Worm (Caenorhabditis elegans) whole organism, midembryonic: ENCODE results near the gene aakb-1.

Experiments
- T22C8.4 ChIP-seq: fragments of 200-800 bp; sonication (Bioruptor generic); IDR thresholded peaks from 2 replicates; pipeline ENCODE4 v1.3.6; 2022; ENCODE audit warnings: missing genetic modification characterization, missing compliant biosample characterization
- cog-1 ChIP-seq: sonication (generic microtip); optimal IDR thresholded peaks from 2 replicates; lab custom pipeline; 2016; ENCODE audit warnings: missing genetic modification characterization, missing compliant biosample characterization
- flt-1 ChIP-seq: fragments of 200-800 bp; sonication (Bioruptor generic); IDR thresholded peaks from 2 replicates; pipeline ENCODE4 v1.3.6; 2022; ENCODE audit warnings: missing genetic modification characterization, missing compliant biosample characterization
- klf-2 ChIP-seq: fragments of 200-800 bp; sonication (Bioruptor generic); conservative IDR thresholded peaks from 2 replicates; pipeline ENCODE4 v1.3.6; 2022; ENCODE audit warnings: missing genetic modification reagents, missing genetic modification characterization, missing compliant biosample characterization
- med-1 ChIP-seq: sonication (generic microtip); optimal IDR thresholded peaks from 2 replicates; lab custom pipeline; 2017; ENCODE audit warnings: missing genetic modification characterization, mild to moderate bottlenecking, missing compliant biosample characterization, antibody characterized with exemption, missing genetic modification reagents; ENCODE audit not compliant: insufficient read depth
- ref-1 ChIP-seq: fragments of 200-800 bp; sonication (Bioruptor generic); conservative IDR thresholded peaks from 2 replicates; pipeline ENCODE4 v1.3.6; 2022; ENCODE audit warnings: missing genetic modification reagents, missing genetic modification characterization, missing compliant biosample characterization
- tab-1 ChIP-seq: fragments of 200-800 bp; sonication (Bioruptor generic); IDR thresholded peaks from 2 replicates; pipeline ENCODE4 v1.3.6; 2022; ENCODE audit warnings: missing genetic modification characterization, missing compliant biosample characterization
- ztf-23 ChIP-seq: fragments of 200-800 bp; sonication (Bioruptor generic); IDR thresholded peaks from 2 replicates; pipeline ENCODE4 v1.3.6; 2022; ENCODE audit warnings: missing genetic modification reagents, missing genetic modification characterization, missing compliant biosample characterization
- ztf-29 ChIP-seq: fragments of 200-800 bp; sonication (Bioruptor generic); IDR thresholded peaks from 2 replicates; pipeline ENCODE4 v1.3.6; 2022; ENCODE audit warnings: missing genetic modification reagents, missing genetic modification characterization, missing compliant biosample characterization

DNA sequence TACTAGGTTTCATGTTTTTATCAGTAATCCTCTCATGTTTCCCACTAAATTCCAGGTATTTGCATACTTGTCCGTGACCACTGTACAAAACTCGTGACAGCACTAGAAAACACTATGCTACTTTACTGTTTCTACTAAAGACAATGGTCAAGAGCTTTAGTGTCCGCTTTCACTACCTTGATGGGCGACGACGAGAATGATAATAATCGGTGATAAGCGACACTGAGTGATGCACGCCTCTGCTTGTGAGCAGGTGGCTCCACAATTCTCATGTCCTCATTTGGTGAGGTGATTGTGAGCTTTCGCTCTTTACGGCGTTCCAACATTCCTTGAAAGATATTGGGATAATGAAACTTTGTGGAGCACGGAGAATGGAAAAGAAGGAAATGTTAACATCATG is 47.7 kb downstream of the aakb-1 start:
- TF ChIP-seq flt-1 (GFP tag; lab: Robert Waterston, UW) (no peak), ztf-23 (GFP tag; lab: Robert Waterston, UW) (no peak), ztf-29 (no peak), klf-2 (GFP tag; lab: Robert Waterston, UW) (no peak), T22C8.4 (no peak), ref-1 (GFP tag; lab: Robert Waterston, UW) (no peak), cog-1 (tag; lab: Kevin White, UChicago) (no peak), tab-1 (GFP tag; lab: Robert Waterston, UW) (no peak), med-1 (GFP tag; lab: Kevin White, UChicago) (no peak)
